Worm (Caenorhabditis elegans): Measurements from ENCODE around the gene gpx-5.

The gpx-5 gene

DNA sequence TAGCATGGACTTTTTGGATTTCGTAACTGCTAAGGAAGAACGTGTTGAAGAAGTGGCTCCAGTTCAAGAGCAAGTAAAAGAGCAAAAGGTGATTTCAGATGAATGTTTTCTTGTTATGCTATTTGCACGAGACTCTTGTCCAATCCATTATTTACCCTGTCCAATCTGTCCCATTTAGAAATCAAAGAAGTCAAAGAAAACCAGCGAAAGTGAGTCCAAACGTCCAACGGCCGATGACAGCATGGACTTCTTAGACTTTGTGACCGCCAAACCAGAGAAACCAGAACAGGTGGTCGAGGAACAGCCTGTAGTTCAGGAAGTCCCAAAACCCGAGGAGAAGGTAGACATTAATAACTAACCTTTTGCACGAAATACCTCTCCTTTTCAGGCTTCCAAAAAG lies 29.2 kb upstream of the gpx-5 start:
- TF ChIP-seq zip-2 (tag; optimal IDR thresholded peaks at IDR 0.05) (no peak), unc-62 (GFP tag; optimal IDR thresholded peaks at IDR 0.05 in 1 of 2) (peak in 1 of 2 experiments; percentile 56), unc-62 (tag; optimal IDR thresholded peaks at IDR 0.05) (no peak)

DNA sequence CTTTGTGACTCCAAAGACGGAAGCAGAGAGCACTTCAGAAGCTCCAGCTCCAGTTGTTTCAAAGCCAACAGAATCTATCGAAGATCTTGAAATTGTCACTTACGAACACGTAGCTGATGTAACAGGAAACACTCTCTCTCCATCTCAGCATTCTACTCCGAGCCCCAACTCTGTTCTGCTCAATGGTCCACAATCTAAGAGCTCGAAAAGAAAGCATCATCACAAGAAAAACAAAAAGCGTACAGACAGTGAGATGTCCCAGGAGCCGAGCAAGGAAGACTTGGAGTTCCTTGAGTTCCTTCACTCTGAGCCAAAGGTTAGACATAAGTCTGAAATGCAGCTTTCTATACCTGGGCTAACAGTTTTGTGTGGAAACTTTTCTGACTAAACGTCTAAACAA lies 28.4 kb upstream of the gpx-5 start:
- no peak for TF ChIP-seq mxl-3 (GFP tag; optimal IDR thresholded peaks at IDR 0.05)
- TF ChIP-seq aha-1 (tag), result peak; percentile 65
- TF ChIP-seq unc-39 (tag; optimal IDR thresholded peaks at IDR 0.05), result no peak

- peak; percentile 81 for TF ChIP-seq dmd-8 (GFP tag; IDR thresholded peaks at IDR 0.05)
- no peak for TF ChIP-seq set-16 (GFP tag; IDR thresholded peaks at IDR 0.05)
- TF ChIP-seq sdz-12 (GFP tag; optimal IDR thresholded peaks at IDR 0.05), result no peak
- peak; percentile 80 for TF ChIP-seq vab-7 (GFP tag; IDR thresholded peaks at IDR 0.05)
- TF ChIP-seq hif-1 (tag; optimal IDR thresholded peaks at IDR 0.05), result peak in 1 of 2 experiments; percentile 38
- TF ChIP-seq lsy-2 (tag; optimal IDR thresholded peaks at IDR 0.05), result peak in 1 of 2 experiments; percentile 34
- TF ChIP-seq Y105C5A.15 (GFP tag; IDR thresholded peaks at IDR 0.05), result 0 out of 2 replicates have a peak, but pooled peaks have one; percentile 72
- 0 out of 2 replicates have a peak, but pooled peaks have one; percentile 13 for TF ChIP-seq Y75B8A.6 (GFP tag; IDR thresholded peaks at IDR 0.05)
- no peak for TF ChIP-seq F49E8.2 (tag; optimal IDR thresholded peaks at IDR 0.05; ENCODE audit: borderline replicate concordance)
- no peak for TF ChIP-seq nhr-111 (GFP tag; optimal IDR thresholded peaks at IDR 0.05)
- TF ChIP-seq lin-39 (tag; optimal IDR thresholded peaks at IDR 0.05), result no peak
- TF ChIP-seq dpl-1 (GFP tag; optimal IDR thresholded peaks at IDR 0.05), result no peak
- TF ChIP-seq duxl-1 (tag; optimal IDR thresholded peaks at IDR 0.05; ENCODE audit: poor library complexity), result no peak
- no peak for TF ChIP-seq T20F7.1 (GFP tag; optimal IDR thresholded peaks at IDR 0.05)
- peak; percentile 44; the same call in 1 of the 2 replicates for TF ChIP-seq madf-9 (GFP tag; conservative IDR thresholded peaks at IDR 0.05)
- peak; percentile 60 for TF ChIP-seq dmd-6 (GFP tag; IDR thresholded peaks at IDR 0.05)
- TF ChIP-seq dmd-9 (GFP tag; IDR thresholded peaks at IDR 0.05), result 0 out of 2 replicates have a peak, but pooled peaks have one; percentile 49
- TF ChIP-seq tra-1 (GFP tag; IDR thresholded peaks at IDR 0.05), result peak; percentile 74
- peak; percentile 67; the same call in 1 of the 2 replicates for TF ChIP-seq daf-19 (GFP tag; conservative IDR thresholded peaks at IDR 0.05)
- TF ChIP-seq zfp-2 (tag; optimal IDR thresholded peaks at IDR 0.05), result no peak
- no peak for TF ChIP-seq lin-15B (tag; optimal IDR thresholded peaks at IDR 0.05)
- TF ChIP-seq attf-4 (tag; optimal IDR thresholded peaks at IDR 0.05), result no peak
- no peak for TF ChIP-seq nhr-48 (tag; optimal IDR thresholded peaks at IDR 0.05)
- no peak for TF ChIP-seq unc-130 (GFP tag; optimal IDR thresholded peaks at IDR 0.05)
- no peak for TF ChIP-seq gei-8 (GFP tag; optimal IDR thresholded peaks at IDR 0.05)
- peak; percentile 68; the same call in 1 of the 2 replicates for TF ChIP-seq pha-4 (GFP tag; IDR thresholded peaks at IDR 0.05)
- no peak for TF ChIP-seq pha-4 (tag; optimal IDR thresholded peaks at IDR 0.05)
- no peak for TF ChIP-seq ces-1 (GFP tag; optimal IDR thresholded peaks at IDR 0.05)
- peak; percentile 69; the same call in 1 of the 2 replicates for TF ChIP-seq arid-1 (GFP tag; conservative IDR thresholded peaks at IDR 0.05)
- no peak for TF ChIP-seq ceh-44 (GFP tag; IDR thresholded peaks at IDR 0.05)
- peak; percentile 71 for TF ChIP-seq zfp-3 (GFP tag; conservative IDR thresholded peaks at IDR 0.05)
- TF ChIP-seq dve-1 (tag; optimal IDR thresholded peaks at IDR 0.05; ENCODE audit: insufficient read depth), result peak; percentile 69
- TF ChIP-seq lir-3 (tag; optimal IDR thresholded peaks at IDR 0.05), result no peak
- TF ChIP-seq ZK337.2 (GFP tag; IDR thresholded peaks at IDR 0.05), result no peak
- TF ChIP-seq php-3 (GFP tag; IDR thresholded peaks at IDR 0.05), result 0 out of 2 replicates have a peak, but pooled peaks have one; percentile 27
- no peak for TF ChIP-seq mxl-3 (GFP tag; optimal IDR thresholded peaks at IDR 0.05)
- peak; percentile 76; the same call in 1 of the 2 replicates for TF ChIP-seq egl-43 (GFP tag; IDR thresholded peaks at IDR 0.05)
- TF ChIP-seq zag-1 (tag; optimal IDR thresholded peaks at IDR 0.05), result no peak
- 0 out of 2 replicates have a peak, but pooled peaks have one; percentile 45 for TF ChIP-seq lin-1 (GFP tag; IDR thresholded peaks at IDR 0.05)
- peak; percentile 78 for TF ChIP-seq mes-2 (tag; optimal IDR thresholded peaks at IDR 0.05; ENCODE audit: poor library complexity, severe bottlenecking)
- TF ChIP-seq daf-16 (GFP tag; optimal IDR thresholded peaks at IDR 0.05), result peak; percentile 30 to 40
- TF ChIP-seq daf-16 (tag; optimal IDR thresholded peaks at IDR 0.05), result peak; percentile 62
Observed at ce11 chrX:9560931-9561330, 23.5 kb upstream of the gpx-5 start.

All from whole organism, L4 larva.